Worm (Caenorhabditis elegans): ENCODE measurements around the gene gar-2.

gar-2 gene

ce11 chrIII:6290469-6291182 is 18.5 kb upstream of the gar-2 start:
- TF ChIP-seq elt-3 (tag; optimal IDR thresholded peaks at IDR 0.05), result no peak
- peak; percentile 91 for TF ChIP-seq elt-1 (tag; optimal IDR thresholded peaks at IDR 0.05)
- TF ChIP-seq R02D3.7 (tag; optimal IDR thresholded peaks at IDR 0.05), result no peak
- TF ChIP-seq eor-1 (tag; optimal IDR thresholded peaks at IDR 0.05), result no peak
- TF ChIP-seq ceh-16 (tag; optimal IDR thresholded peaks at IDR 0.05), result no peak
- no peak for TF ChIP-seq lin-39 (tag; optimal IDR thresholded peaks at IDR 0.05)
- TF ChIP-seq pqm-1 (tag; optimal IDR thresholded peaks at IDR 0.05), result peak; percentile 38
- TF ChIP-seq lsy-12 (tag; optimal IDR thresholded peaks at IDR 0.05), result no peak
- peak; percentile 74 for TF ChIP-seq elt-2 (tag; optimal IDR thresholded peaks at IDR 0.05)
- TF ChIP-seq jun-1 (tag; optimal IDR thresholded peaks at IDR 0.05), result peak; percentile 19
- no peak for TF ChIP-seq tbx-2 (tag; optimal IDR thresholded peaks at IDR 0.05)
- TF ChIP-seq fkh-2 (tag; optimal IDR thresholded peaks at IDR 0.05), result no peak

ce11 chrIII:6295972-6296700 is 13.0 kb upstream of the gar-2 start, which contains the start of gene F47D12.7:
Gene F47D12.7, minus strand, starts transcription at chrIII:6296022.
- TF ChIP-seq nhr-12 (tag; optimal IDR thresholded peaks at IDR 0.05) (no peak), ama-1 (optimal IDR thresholded peaks at IDR 0.05) (no peak), elt-1 (tag; optimal IDR thresholded peaks at IDR 0.05) (peak; percentile 42)

ce11 chrIII:6297599-6297998 is 11.6 kb upstream of the gar-2 start:
- TF ChIP-seq mdl-1 (tag; optimal IDR thresholded peaks at IDR 0.05), result no peak
- no peak for TF ChIP-seq ceh-82 (tag; optimal IDR thresholded peaks at IDR 0.05)
- no peak for TF ChIP-seq tbx-2 (tag; optimal IDR thresholded peaks at IDR 0.05)
- TF ChIP-seq elt-2 (tag; optimal IDR thresholded peaks at IDR 0.05), result no peak
- no peak for TF ChIP-seq lin-39 (tag; optimal IDR thresholded peaks at IDR 0.05)
- no peak for TF ChIP-seq nhr-12 (tag; optimal IDR thresholded peaks at IDR 0.05)

- TF ChIP-seq lin-39 (tag; optimal IDR thresholded peaks at IDR 0.05) (peak; percentile 27), nhr-67 (tag; optimal IDR thresholded peaks at IDR 0.05) (no peak)
Observed at ce11 chrIII:6298131-6298530, 11.0 kb upstream of the gar-2 start, which contains the start of gene F47D12.3. Gene F47D12.3, plus strand, starts transcription at chrIII:6298461.

ce11 chrIII:6300297-6300696 is 8.9 kb upstream of the gar-2 start:
- TF ChIP-seq ama-1 (optimal IDR thresholded peaks at IDR 0.05) (peak; percentile 74), egl-5 (tag; optimal IDR thresholded peaks at IDR 0.05) (no peak)

- TF ChIP-seq nfya-1 (tag; optimal IDR thresholded peaks at IDR 0.05; ENCODE audit: insufficient read depth), result peak; percentile 53
Observed at ce11 chrIII:6301685-6302084, 7.5 kb upstream of the gar-2 start.

ce11 chrIII:6303114-6303647 is 6.0 kb upstream of the gar-2 start, which contains the start of gene F47D12.9:
Gene F47D12.9, minus strand, starts transcription at chrIII:6303380.
- TF ChIP-seq ceh-16 (tag; optimal IDR thresholded peaks at IDR 0.05) (no peak), daf-12 (tag; optimal IDR thresholded peaks at IDR 0.05) (no peak), fkh-2 (tag; optimal IDR thresholded peaks at IDR 0.05) (no peak), ceh-9 (tag; optimal IDR thresholded peaks at IDR 0.05) (no peak), elt-1 (tag; optimal IDR thresholded peaks at IDR 0.05) (peak; percentile 42), ceh-28 (tag; optimal IDR thresholded peaks at IDR 0.05) (peak; percentile 16), nhr-43 (tag; optimal IDR thresholded peaks at IDR 0.05; ENCODE audit: poor library complexity, severe bottlenecking) (peak; percentile 56), skn-1 (tag; optimal IDR thresholded peaks at IDR 0.05) (peak; percentile 20), mdl-1 (tag; optimal IDR thresholded peaks at IDR 0.05) (peak; percentile 43), hmg-11 (tag; optimal IDR thresholded peaks at IDR 0.05) (peak; percentile 76), ZK546.5 (tag; optimal IDR thresholded peaks at IDR 0.05) (no peak), snpc-4 (tag; optimal IDR thresholded peaks at IDR 0.05) (peak; percentile 30), lin-15B (tag; optimal IDR thresholded peaks at IDR 0.05) (peak; percentile 77), lin-39 (tag; optimal IDR thresholded peaks at IDR 0.05) (peak; percentile 68), zag-1 (tag; optimal IDR thresholded peaks at IDR 0.05) (no peak), egl-5 (tag; optimal IDR thresholded peaks at IDR 0.05) (peak; percentile 46), nhr-23 (tag; optimal IDR thresholded peaks at IDR 0.05) (peak; percentile 90), unc-62 (GFP tag; optimal IDR thresholded peaks at IDR 0.05) (no peak), elt-3 (tag; optimal IDR thresholded peaks at IDR 0.05) (peak in 1 of 3 experiments; percentile 28), nfya-1 (tag; optimal IDR thresholded peaks at IDR 0.05; ENCODE audit: insufficient read depth) (peak; percentile 84), pqm-1 (tag; optimal IDR thresholded peaks at IDR 0.05) (peak; percentile 13), lsy-12 (tag; optimal IDR thresholded peaks at IDR 0.05) (peak; percentile 73), R02D3.7 (tag; optimal IDR thresholded peaks at IDR 0.05) (no peak), elt-2 (tag; optimal IDR thresholded peaks at IDR 0.05) (peak; percentile 92), pha-4 (tag; optimal IDR thresholded peaks at IDR 0.05) (peak; percentile 55), jun-1 (tag; optimal IDR thresholded peaks at IDR 0.05) (peak; percentile 78), nhr-25 (tag; optimal IDR thresholded peaks at IDR 0.05) (peak; percentile 91), ama-1 (optimal IDR thresholded peaks at IDR 0.05) (peak; percentile 69)
